Worm (Caenorhabditis elegans) whole organism, L2 larva: ENCODE measurements around the gene F35A5.2.

Experiments
- aly-2 ChIP-seq: fragments of 150-350 bp; optimal IDR thresholded peaks from 2 replicates; lab custom pipeline; 2014; ENCODE audit warnings: missing biosample characterization, missing genetic modification characterization
- crh-2 ChIP-seq: sonication (generic microtip); optimal IDR thresholded peaks from 2 replicates; lab custom pipeline; 2017; ENCODE audit warnings: missing biosample characterization, missing genetic modification characterization
- lin-39 ChIP-seq: fragments of 150-350 bp; optimal IDR thresholded peaks from 2 replicates; lab custom pipeline; 2014; ENCODE audit warnings: missing biosample characterization, missing genetic modification reagents, missing genetic modification characterization
- nhr-12 ChIP-seq: fragments of 150-350 bp; optimal IDR thresholded peaks from 2 replicates; lab custom pipeline; 2014; ENCODE audit warnings: missing biosample characterization, missing genetic modification characterization
- nhr-77 ChIP-seq: fragments of 150-350 bp; optimal IDR thresholded peaks from 2 replicates; lab custom pipeline; 2014; ENCODE audit warnings: missing biosample characterization, missing genetic modification characterization
- skn-1 ChIP-seq: sonication (generic microtip); optimal IDR thresholded peaks from 2 replicates; lab custom pipeline; 2017; ENCODE audit warnings: missing biosample characterization, missing genetic modification characterization
- unc-55 ChIP-seq: fragments of 150-350 bp; sonication (generic microtip); optimal IDR thresholded peaks from 3 replicates; lab custom pipeline; 2014; ENCODE audit warnings: missing biosample characterization, missing genetic modification reagents, missing genetic modification characterization
- unc-62 ChIP-seq: fragments of 150-350 bp; optimal IDR thresholded peaks from 2 replicates; lab custom pipeline; 2014; ENCODE audit warnings: missing biosample characterization, missing genetic modification reagents, missing genetic modification characterization

ce11 chrX:3832059-3832641 lies 27.2 kb downstream of the F35A5.2 start:
- TF ChIP-seq lin-39 (tag; lab: Kevin White, UChicago) (no peak), nhr-77 (tag; lab: Kevin White, UChicago) (no peak), aly-2 (no peak), unc-55 (GFP tag; lab: Kevin White, UChicago) (no peak), unc-62 (GFP tag; lab: Kevin White, UChicago) (no peak), crh-2 (tag; lab: Kevin White, UChicago) (peak; percentile 87), nhr-12 (tag; lab: Kevin White, UChicago) (no peak), skn-1 (tag; lab: Kevin White, UChicago) (no peak)
